Worm (Caenorhabditis elegans) whole organism, L2 larva: Measurements from ENCODE around the gene srh-216.

Experiments
- C34F6.9 ChIP-seq: fragments of 150-350 bp; optimal IDR thresholded peaks from 2 replicates; lab custom pipeline; 2014; ENCODE audit warnings: missing biosample characterization, missing genetic modification characterization
- F13H6.1 ChIP-seq: sonication (generic microtip); optimal IDR thresholded peaks from 2 replicates; lab custom pipeline; 2016; ENCODE audit warnings: missing genetic modification characterization, missing compliant biosample characterization
- R02D3.7 ChIP-seq: fragments of 150-350 bp; optimal IDR thresholded peaks from 2 replicates; lab custom pipeline; 2014; ENCODE audit warnings: missing biosample characterization, missing genetic modification characterization
- ZK546.5 ChIP-seq: sonication (generic microtip); optimal IDR thresholded peaks from 2 replicates; lab custom pipeline; 2017; ENCODE audit warnings: missing biosample characterization, missing genetic modification characterization
- alr-1 ChIP-seq: fragments of 150-350 bp; optimal IDR thresholded peaks from 2 replicates; lab custom pipeline; 2014; ENCODE audit warnings: missing biosample characterization, missing genetic modification characterization
- ama-1 ChIP-seq: fragments of 150-350 bp; optimal IDR thresholded peaks from 2 replicates; lab custom pipeline; 2018; ENCODE audit warnings: inconsistent platforms
- blmp-1 ChIP-seq: sonication (generic microtip); optimal IDR thresholded peaks from 2 replicates; lab custom pipeline; 2017; ENCODE audit warnings: missing genetic modification characterization, mild to moderate bottlenecking, missing compliant biosample characterization, antibody characterized with exemption, moderate library complexity; ENCODE audit not compliant: insufficient read depth
- ceh-16 ChIP-seq: fragments of 150-350 bp; optimal IDR thresholded peaks from 2 replicates; lab custom pipeline; 2014; ENCODE audit warnings: missing biosample characterization, missing genetic modification characterization
- ceh-82 ChIP-seq: fragments of 150-350 bp; optimal IDR thresholded peaks from 2 replicates; lab custom pipeline; 2014; ENCODE audit warnings: missing biosample characterization, missing genetic modification characterization
- dmd-4 ChIP-seq: sonication (generic microtip); optimal IDR thresholded peaks from 2 replicates; lab custom pipeline; 2017; ENCODE audit warnings: missing biosample characterization, missing genetic modification characterization
- elt-3 ChIP-seq: sonication (generic microtip); optimal IDR thresholded peaks from 2 replicates; lab custom pipeline; 2017; ENCODE audit warnings: missing biosample characterization, missing genetic modification characterization
- fos-1 ChIP-seq: fragments of 150-350 bp; optimal IDR thresholded peaks from 2 replicates; lab custom pipeline; 2014; ENCODE audit warnings: missing biosample characterization, missing genetic modification characterization
- gmeb-1 ChIP-seq: fragments of 150-350 bp; optimal IDR thresholded peaks from 2 replicates; lab custom pipeline; 2014; ENCODE audit warnings: missing biosample characterization, missing genetic modification characterization
- lin-13 ChIP-seq: fragments of 150-350 bp; optimal IDR thresholded peaks from 2 replicates; lab custom pipeline; 2014; ENCODE audit warnings: missing biosample characterization, missing genetic modification reagents, missing genetic modification characterization
- lin-39 ChIP-seq: fragments of 150-350 bp; optimal IDR thresholded peaks from 2 replicates; lab custom pipeline; 2014; ENCODE audit warnings: missing biosample characterization, missing genetic modification reagents, missing genetic modification characterization
- lsy-2 ChIP-seq, 2 experiments: fragments of 150-350 bp in 1 of 2; sonication (generic microtip) in 1 of 2; optimal IDR thresholded peaks; 2 replicates each; lab custom pipeline; 2014 to 2017; ENCODE audit warnings: missing biosample characterization in 2 of 2, missing genetic modification characterization in 2 of 2
- mab-5 ChIP-seq: fragments of 150-350 bp; optimal IDR thresholded peaks from 2 replicates; lab custom pipeline; 2014; ENCODE audit warnings: missing biosample characterization, missing genetic modification characterization
- mbf-1 ChIP-seq: sonication (generic microtip); optimal IDR thresholded peaks from 2 replicates; lab custom pipeline; 2017; ENCODE audit warnings: missing biosample characterization, missing genetic modification characterization
- mdl-1 ChIP-seq, 2 experiments: fragments of 150-350 bp in 1 of 2; sonication (generic microtip) in 1 of 2; optimal IDR thresholded peaks; 2 replicates each; lab custom pipeline; 2017; ENCODE audit warnings: missing biosample characterization in 2 of 2, missing genetic modification characterization in 2 of 2
- nhr-11 ChIP-seq: fragments of 150-350 bp; optimal IDR thresholded peaks from 2 replicates; lab custom pipeline; 2014; ENCODE audit warnings: missing biosample characterization, missing genetic modification characterization
- nhr-12 ChIP-seq: fragments of 150-350 bp; optimal IDR thresholded peaks from 2 replicates; lab custom pipeline; 2014; ENCODE audit warnings: missing biosample characterization, missing genetic modification characterization
- nhr-21 ChIP-seq: fragments of 150-350 bp; optimal IDR thresholded peaks from 2 replicates; lab custom pipeline; 2014; ENCODE audit warnings: missing biosample characterization, missing genetic modification characterization
- nhr-23 ChIP-seq: fragments of 150-350 bp; optimal IDR thresholded peaks from 2 replicates; lab custom pipeline; 2014; ENCODE audit warnings: missing biosample characterization, missing genetic modification reagents, missing genetic modification characterization
- nhr-25 ChIP-seq: fragments of 150-350 bp; sonication (generic microtip); optimal IDR thresholded peaks from 3 replicates; lab custom pipeline; 2014; ENCODE audit warnings: missing biosample characterization, missing genetic modification characterization
- nhr-6 ChIP-seq: fragments of 150-350 bp; optimal IDR thresholded peaks from 2 replicates; lab custom pipeline; 2014; ENCODE audit warnings: missing biosample characterization, missing genetic modification characterization
- nhr-77 ChIP-seq: fragments of 150-350 bp; optimal IDR thresholded peaks from 2 replicates; lab custom pipeline; 2014; ENCODE audit warnings: missing biosample characterization, missing genetic modification characterization
- peb-1 ChIP-seq: fragments of 150-350 bp; optimal IDR thresholded peaks from 2 replicates; lab custom pipeline; 2014; ENCODE audit warnings: missing biosample characterization, missing genetic modification characterization
- sem-4 ChIP-seq: fragments of 150-350 bp; optimal IDR thresholded peaks from 2 replicates; lab custom pipeline; 2014; ENCODE audit warnings: missing biosample characterization, missing genetic modification reagents, missing genetic modification characterization
- skn-1 ChIP-seq: sonication (generic microtip); optimal IDR thresholded peaks from 2 replicates; lab custom pipeline; 2017; ENCODE audit warnings: missing biosample characterization, missing genetic modification characterization
- sma-9 ChIP-seq, 2 experiments: fragments of 150-350 bp in 1 of 2; sonication (generic microtip) in 1 of 2; optimal IDR thresholded peaks; 2 replicates each; lab custom pipeline; 2014 to 2016; ENCODE audit warnings: missing genetic modification characterization in 2 of 2, mild to moderate bottlenecking in 1 of 2, missing biosample characterization in 1 of 2, missing compliant biosample characterization in 1 of 2, missing genetic modification reagents in 1 of 2, moderate library complexity in 1 of 2
- snpc-4 ChIP-seq: fragments of 150-350 bp; optimal IDR thresholded peaks from 2 replicates; lab custom pipeline; 2014; ENCODE audit warnings: missing biosample characterization, missing genetic modification characterization
- unc-55 ChIP-seq: fragments of 150-350 bp; sonication (generic microtip); optimal IDR thresholded peaks from 3 replicates; lab custom pipeline; 2014; ENCODE audit warnings: missing biosample characterization, missing genetic modification reagents, missing genetic modification characterization
- ztf-1 ChIP-seq: fragments of 200-800 bp; sonication (Bioruptor generic); conservative IDR thresholded peaks from 2 replicates; pipeline ENCODE4 v1.3.6; 2022; ENCODE audit warnings: missing genetic modification characterization, missing compliant biosample characterization
- ztf-11 ChIP-seq: sonication (generic microtip); optimal IDR thresholded peaks from 2 replicates; lab custom pipeline; 2017; ENCODE audit warnings: missing biosample characterization, missing genetic modification characterization

Gene srh-216

DNA sequence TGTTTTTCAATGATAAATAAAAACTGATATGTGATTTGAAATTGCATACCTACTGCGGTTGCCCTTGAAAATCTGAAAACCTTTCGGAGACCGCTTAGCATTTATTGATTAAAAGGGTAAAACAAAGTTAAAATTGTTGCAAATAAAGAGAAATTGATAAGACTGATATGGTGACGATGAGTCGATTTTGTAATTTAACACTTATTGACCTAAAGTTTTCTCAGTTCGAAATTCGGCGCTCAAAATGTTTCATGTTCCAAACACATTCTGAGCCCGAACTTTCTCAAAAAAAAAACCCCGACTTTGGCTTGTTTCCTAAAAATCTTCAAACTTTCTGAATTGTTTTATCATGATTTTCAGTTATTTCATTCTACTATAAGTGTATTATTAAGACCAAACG lies 13.6 kb upstream of the srh-216 start, which contains the start of gene clec-40:
Gene clec-40, minus strand, starts transcription at position 101 of the 400 bp plus-strand sequence.
- TF ChIP-seq mab-5 (no peak), ztf-11 (no peak), ceh-16 (no peak), elt-3 (tag; lab: Kevin White, UChicago) (no peak), peb-1 (tag; lab: Kevin White, UChicago) (no peak), lin-13 (GFP tag; lab: Kevin White, UChicago) (no peak), skn-1 (tag; lab: Kevin White, UChicago) (no peak), ZK546.5 (tag; lab: Kevin White, UChicago) (no peak), nhr-21 (tag; lab: Kevin White, UChicago) (no peak), C34F6.9 (tag; lab: Kevin White, UChicago) (no peak), nhr-6 (no peak), ceh-82 (tag; lab: Kevin White, UChicago) (no peak), mdl-1 (tag; optimal IDR thresholded peaks at IDR 0.05; lab: Kevin White, UChicago) (no peak), ztf-1 (GFP tag; lab: Robert Waterston, UW) (no peak), lsy-2 (tag; optimal IDR thresholded peaks at IDR 0.05; lab: Kevin White, UChicago) (no peak), F13H6.1 (tag; lab: Kevin White, UChicago) (no peak), dmd-4 (tag; lab: Kevin White, UChicago) (no peak), mbf-1 (tag; lab: Kevin White, UChicago) (no peak)

DNA sequence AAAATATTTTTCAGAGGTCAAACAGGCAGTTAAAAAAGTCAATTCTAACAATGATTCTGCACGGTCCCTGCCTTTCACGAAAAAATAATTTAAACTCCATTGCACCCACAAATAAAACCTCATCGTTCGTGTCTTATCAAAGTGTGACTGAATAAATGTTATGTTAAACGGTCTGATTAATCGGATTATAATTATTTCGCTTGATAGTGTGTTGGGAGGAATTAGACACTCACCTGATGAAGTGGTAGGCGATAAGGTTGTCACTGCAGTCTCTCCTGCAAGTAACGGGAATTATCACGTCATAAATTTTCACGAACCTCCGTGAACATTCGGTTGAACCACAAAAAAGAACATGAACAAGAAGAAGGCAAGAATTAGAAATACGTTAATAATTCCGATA lies 12.9 kb upstream of the srh-216 start:
- peak; percentile 50 for TF ChIP-seq sma-9 (GFP tag; optimal IDR thresholded peaks at IDR 0.05; lab: Kevin White, UChicago)
- no peak for TF ChIP-seq sma-9 (tag; optimal IDR thresholded peaks at IDR 0.05; lab: Kevin White, UChicago)
- TF ChIP-seq fos-1 (tag; lab: Kevin White, UChicago): peak; percentile 76
- no peak for TF ChIP-seq ceh-16
- TF ChIP-seq, all 48 proteins: peak for 2

DNA sequence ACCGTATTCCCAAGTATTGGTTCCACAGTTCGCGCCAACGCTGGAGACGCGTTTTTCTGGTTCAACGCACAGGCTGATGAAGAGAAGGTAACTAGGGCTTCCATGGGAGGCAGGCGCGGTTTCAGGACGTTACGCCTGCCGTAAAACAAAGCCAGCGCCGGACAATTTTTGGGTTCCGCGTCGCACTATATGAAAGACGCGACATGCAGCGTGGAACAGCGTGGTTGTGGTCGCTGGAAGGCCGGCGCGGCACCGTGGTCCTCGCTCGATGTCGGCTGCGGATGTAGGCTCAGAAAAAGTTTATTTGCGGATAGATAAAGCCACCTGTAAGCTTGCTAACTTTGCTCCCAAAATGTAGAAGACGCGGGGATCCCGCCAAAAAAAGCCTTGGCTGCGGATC lies 11.1 kb upstream of the srh-216 start:
- TF ChIP-seq gmeb-1 (tag; lab: Kevin White, UChicago): no peak
- no peak for TF ChIP-seq mab-5
- no peak for TF ChIP-seq unc-55 (GFP tag; lab: Kevin White, UChicago)
- TF ChIP-seq lin-39 (tag; lab: Kevin White, UChicago): no peak
- TF ChIP-seq mdl-1 (tag; optimal IDR thresholded peaks at IDR 0.05; lab: Kevin White, UChicago): no peak
- TF ChIP-seq sem-4 (tag; lab: Kevin White, UChicago): no peak
- no peak for TF ChIP-seq ama-1 (lab: Kevin White, UChicago)
- TF ChIP-seq snpc-4 (tag; lab: Kevin White, UChicago): no peak

DNA sequence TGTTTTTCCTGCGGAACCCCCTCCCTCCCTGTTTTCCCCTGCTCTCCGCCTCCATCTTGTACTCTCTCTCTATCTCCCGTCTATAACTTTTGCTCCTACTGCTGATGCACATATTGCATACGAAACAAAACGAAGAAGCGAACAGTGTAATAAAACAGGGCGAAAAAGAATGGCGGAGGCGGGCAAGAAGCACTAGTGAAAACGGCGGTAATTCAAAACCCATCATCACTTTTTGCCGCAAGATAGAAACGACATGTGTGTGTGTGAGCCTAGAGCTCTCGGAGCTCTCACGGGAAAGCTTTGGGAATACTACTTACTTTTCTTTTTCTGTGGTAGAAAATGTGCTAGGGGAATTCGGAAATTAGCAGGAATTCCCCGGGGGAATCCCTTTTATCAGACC lies 8.7 kb upstream of the srh-216 start:
- TF ChIP-seq alr-1 (tag; lab: Kevin White, UChicago): no peak
- no peak for TF ChIP-seq fos-1 (tag; lab: Kevin White, UChicago)
- TF ChIP-seq blmp-1 (tag; lab: Kevin White, UChicago): no peak
- no peak for TF ChIP-seq mbf-1 (tag; lab: Kevin White, UChicago)
- no peak for TF ChIP-seq ztf-1 (GFP tag; lab: Robert Waterston, UW)
- TF ChIP-seq unc-55 (GFP tag; lab: Kevin White, UChicago): no peak
- no peak for TF ChIP-seq nhr-23 (tag; lab: Kevin White, UChicago)
- TF ChIP-seq lin-13 (GFP tag; lab: Kevin White, UChicago): no peak
- TF ChIP-seq mab-5: no peak
- TF ChIP-seq dmd-4 (tag; lab: Kevin White, UChicago): no peak
- TF ChIP-seq nhr-11: no peak
- TF ChIP-seq R02D3.7 (tag; lab: Kevin White, UChicago): no peak
- TF ChIP-seq nhr-25 (tag; lab: Kevin White, UChicago): no peak
- no peak for TF ChIP-seq mdl-1 (tag; optimal IDR thresholded peaks at IDR 0.05; lab: Kevin White, UChicago)
- no peak for TF ChIP-seq nhr-77 (tag; lab: Kevin White, UChicago)

DNA sequence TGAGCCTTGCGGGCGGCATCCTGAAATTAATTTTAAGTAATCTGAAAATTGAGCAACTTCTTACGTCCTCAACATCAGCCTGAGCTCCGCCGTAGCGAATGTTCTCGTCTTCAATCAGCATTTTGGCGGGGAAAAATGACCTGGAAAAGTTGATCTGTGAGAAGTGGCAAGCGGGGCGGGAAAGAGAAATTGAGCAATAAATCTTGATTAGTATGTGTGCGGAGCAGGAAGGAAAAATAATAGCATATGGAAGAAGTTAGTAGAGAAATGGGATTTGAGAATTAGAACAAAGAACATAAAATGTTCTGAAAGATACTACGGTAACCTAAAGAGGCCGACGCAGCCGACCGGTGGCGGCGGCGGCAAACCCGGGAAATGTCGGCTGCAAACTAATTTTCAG lies 7.6 kb upstream of the srh-216 start, which contains the start of gene tni-3:
Gene tni-3, minus strand, starts transcription at position 140 of the 400 bp plus-strand sequence.
- no peak for TF ChIP-seq peb-1 (tag; lab: Kevin White, UChicago)
- TF ChIP-seq mdl-1 (tag; optimal IDR thresholded peaks at IDR 0.05; lab: Kevin White, UChicago): no peak
- TF ChIP-seq nhr-12 (tag; lab: Kevin White, UChicago): no peak
- no peak for TF ChIP-seq lin-39 (tag; lab: Kevin White, UChicago)
- TF ChIP-seq, all 48 proteins: peak for 0
